Worm (Caenorhabditis elegans) whole organism, L3 larva: ENCODE results near the gene fars-3.

Experiments used
- egl-27 ChIP-seq: sonication (generic microtip); optimal IDR thresholded peaks from 4 replicates; lab custom pipeline; 2017; ENCODE audit warnings: missing biosample characterization, missing genetic modification reagents, missing genetic modification characterization
- nhr-11 ChIP-seq: fragments of 150-350 bp; optimal IDR thresholded peaks from 2 replicates; lab custom pipeline; 2014; ENCODE audit warnings: missing biosample characterization, missing genetic modification characterization
- pha-4 ChIP-seq: fragments of 150-350 bp; optimal IDR thresholded peaks from 2 replicates; lab custom pipeline; 2014; ENCODE audit warnings: missing biosample characterization, missing genetic modification reagents, missing genetic modification characterization
- ztf-11 ChIP-seq: fragments of 150-350 bp; optimal IDR thresholded peaks from 2 replicates; lab custom pipeline; 2014; ENCODE audit warnings: missing biosample characterization, missing genetic modification characterization

DNA sequence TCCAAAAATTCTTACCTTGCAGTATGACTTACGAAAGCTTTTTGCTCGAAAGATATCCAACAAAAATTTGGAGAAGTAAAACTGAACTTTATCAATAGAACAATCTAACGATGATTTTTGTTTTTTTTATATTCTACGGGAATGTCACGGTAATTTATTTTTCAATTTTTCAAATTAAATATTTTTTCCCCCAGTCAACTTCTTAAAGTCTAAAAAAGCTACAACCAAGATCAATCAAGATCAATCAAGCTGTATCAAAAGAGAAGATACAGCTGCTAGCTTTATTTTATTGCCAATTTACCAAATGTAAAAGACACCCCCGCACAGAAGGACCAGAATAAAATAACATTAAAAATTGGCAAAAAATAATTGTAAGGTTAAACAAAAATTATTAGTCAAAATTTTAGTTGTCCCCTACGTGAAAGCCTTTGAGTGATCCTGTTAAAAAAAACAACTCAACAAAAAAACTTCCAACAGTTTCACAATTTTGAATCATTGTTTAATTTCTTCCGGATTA is 10.7 kb downstream of the fars-3 start, which contains the start of the genes M05D6.1 and M05D6.3:
- TF ChIP-seq egl-27 (no peak), ztf-11 (no peak), nhr-11 (no peak), pha-4 (tag; lab: Kevin White, UChicago) (no peak)
